Worm (Caenorhabditis elegans) whole organism, young adult: ENCODE results near the gene ntr-2.

Source experiments
- B0019.2 ChIP-seq: fragments of 200-800 bp; sonication (Bioruptor generic); conservative IDR thresholded peaks from 2 replicates; pipeline ENCODE4 v1.3.6; 2022; ENCODE audit warnings: missing genetic modification reagents, missing genetic modification characterization, missing compliant biosample characterization
- B0336.3 ChIP-seq: fragments of 200-800 bp; sonication (Bioruptor generic); IDR thresholded peaks from 2 replicates; pipeline ENCODE4 v1.3.6; 2022; ENCODE audit warnings: missing genetic modification characterization, missing compliant biosample characterization
- D2030.7 ChIP-seq: fragments of 200-800 bp; sonication (Bioruptor generic); IDR thresholded peaks from 2 replicates; pipeline ENCODE4 v1.3.6; 2022; ENCODE audit warnings: missing genetic modification reagents, missing genetic modification characterization, missing compliant biosample characterization
- F37B4.10 ChIP-seq: fragments of 200-800 bp; sonication (Bioruptor generic); IDR thresholded peaks from 2 replicates; pipeline ENCODE4 v1.3.6; 2022; ENCODE audit warnings: missing genetic modification characterization, missing compliant biosample characterization
- K11D2.4 ChIP-seq: fragments of 200-800 bp; sonication (Bioruptor generic); IDR thresholded peaks from 2 replicates; pipeline ENCODE4 v1.3.6; 2022; ENCODE audit warnings: missing genetic modification reagents, missing genetic modification characterization, missing compliant biosample characterization
- T26A5.8 ChIP-seq: sonication (generic microtip); optimal IDR thresholded peaks from 2 replicates; lab custom pipeline; 2016; ENCODE audit warnings: missing genetic modification characterization, missing compliant biosample characterization
- ama-1 ChIP-seq, 3 experiments: fragments of 150-350 bp in 1 of 3; sonication (generic microtip) in 2 of 3; optimal IDR thresholded peaks; 2 replicates each; lab custom pipeline; 2014 to 2018; ENCODE audit warnings: missing biosample characterization in 2 of 3, missing genetic modification characterization in 2 of 3, missing genetic modification reagents in 2 of 3
- attf-5 ChIP-seq: fragments of 200-800 bp; sonication (Bioruptor generic); optimal IDR thresholded peaks from 2 replicates; lab custom pipeline; 2018; ENCODE audit warnings: mild to moderate bottlenecking, missing genetic modification characterization, missing compliant biosample characterization
- cebp-1 ChIP-seq, 2 experiments: fragments of 200-800 bp in 1 of 2; sonication (Bioruptor generic) in 1 of 2; sonication (generic microtip) in 1 of 2; IDR thresholded peaks in 1 of 2; optimal IDR thresholded peaks in 1 of 2; 2 replicates each; pipeline versions ENCODE4 v1.3.6 to Lab custom; 2017 to 2022; ENCODE audit warnings: missing compliant biosample characterization in 2 of 2, missing genetic modification characterization in 2 of 2, mild to moderate bottlenecking in 1 of 2, missing genetic modification reagents in 1 of 2, moderate library complexity in 1 of 2
- cebp-2 ChIP-seq: fragments of 200-800 bp; sonication (Bioruptor generic); IDR thresholded peaks from 2 replicates; pipeline ENCODE4 v1.3.6; 2022; ENCODE audit warnings: missing genetic modification characterization, missing compliant biosample characterization
- ceh-100 ChIP-seq: fragments of 200-800 bp; sonication (Bioruptor generic); IDR thresholded peaks from 2 replicates; pipeline ENCODE4 v1.3.6; 2022; ENCODE audit warnings: missing genetic modification reagents, missing genetic modification characterization, missing compliant biosample characterization
- ceh-27 ChIP-seq: fragments of 200-800 bp; sonication (Bioruptor generic); optimal IDR thresholded peaks from 2 replicates; lab custom pipeline; 2018; ENCODE audit warnings: mild to moderate bottlenecking, missing genetic modification characterization, moderate library complexity, missing compliant biosample characterization
- ceh-40 ChIP-seq: fragments of 200-800 bp; sonication (Bioruptor generic); IDR thresholded peaks from 2 replicates; pipeline ENCODE4 v1.3.6; 2022; ENCODE audit warnings: missing genetic modification characterization, missing compliant biosample characterization
- dox-1 ChIP-seq: fragments of 200-800 bp; sonication (Bioruptor generic); IDR thresholded peaks from 2 replicates; pipeline ENCODE4 v1.3.6; 2022; ENCODE audit warnings: missing genetic modification reagents, missing genetic modification characterization, missing compliant biosample characterization
- egl-18 ChIP-seq: fragments of 200-800 bp; sonication (Bioruptor generic); IDR thresholded peaks from 2 replicates; pipeline ENCODE4 v1.3.6; 2022; ENCODE audit warnings: missing genetic modification reagents, missing genetic modification characterization, missing compliant biosample characterization
- egrh-3 ChIP-seq: fragments of 200-800 bp; sonication (Bioruptor generic); IDR thresholded peaks from 2 replicates; pipeline ENCODE4 v1.3.6; 2022; ENCODE audit warnings: missing genetic modification reagents, missing genetic modification characterization, missing compliant biosample characterization
- ets-4 ChIP-seq: fragments of 200-800 bp; sonication (Bioruptor generic); optimal IDR thresholded peaks from 2 replicates; lab custom pipeline; 2018; ENCODE audit warnings: mild to moderate bottlenecking, missing genetic modification characterization, missing compliant biosample characterization
- hmg-1.2 ChIP-seq: fragments of 200-800 bp; sonication (Bioruptor generic); IDR thresholded peaks from 2 replicates; pipeline ENCODE4 v1.3.6; 2022; ENCODE audit warnings: missing genetic modification reagents, missing genetic modification characterization, missing compliant biosample characterization
- let-607 ChIP-seq, 2 experiments: fragments of 200-800 bp in 1 of 2; sonication (Bioruptor generic) in 1 of 2; sonication (generic microtip) in 1 of 2; optimal IDR thresholded peaks; 2 replicates each; lab custom pipeline; 2016 to 2018; ENCODE audit warnings: mild to moderate bottlenecking in 2 of 2, missing compliant biosample characterization in 2 of 2, missing genetic modification characterization in 2 of 2, moderate library complexity in 2 of 2, missing genotype in 1 of 2
- lin-26 ChIP-seq: fragments of 200-800 bp; sonication (Bioruptor generic); IDR thresholded peaks from 2 replicates; pipeline ENCODE4 v1.3.6; 2022; ENCODE audit warnings: missing genetic modification reagents, missing genetic modification characterization, missing compliant biosample characterization
- mcd-1 ChIP-seq: fragments of 200-800 bp; sonication (Bioruptor generic); IDR thresholded peaks from 2 replicates; pipeline ENCODE4 v1.3.6; 2022; ENCODE audit warnings: missing genetic modification reagents, missing genetic modification characterization, missing compliant biosample characterization
- mes-4 ChIP-seq: sonication (generic microtip); optimal IDR thresholded peaks from 2 replicates; lab custom pipeline; 2016; ENCODE audit warnings: missing genotype, missing genetic modification characterization, missing compliant biosample characterization
- nfya-2 ChIP-seq: fragments of 200-800 bp; sonication (Bioruptor generic); IDR thresholded peaks from 2 replicates; pipeline ENCODE4 v1.3.6; 2022; ENCODE audit warnings: missing genetic modification reagents, missing genetic modification characterization, missing compliant biosample characterization
- nfyb-1 ChIP-seq: fragments of 200-800 bp; sonication (Bioruptor generic); IDR thresholded peaks from 2 replicates; pipeline ENCODE4 v1.3.6; 2022; ENCODE audit warnings: missing genetic modification reagents, missing genetic modification characterization, missing compliant biosample characterization
- nhr-27 ChIP-seq: fragments of 200-800 bp; sonication (Bioruptor generic); optimal IDR thresholded peaks from 2 replicates; lab custom pipeline; 2018; ENCODE audit warnings: mild to moderate bottlenecking, missing genetic modification characterization, moderate library complexity, missing compliant biosample characterization
- nhr-80 ChIP-seq: sonication (generic microtip); optimal IDR thresholded peaks from 2 replicates; lab custom pipeline; 2016; ENCODE audit warnings: missing genetic modification characterization, missing compliant biosample characterization
- rpc-1 ChIP-seq, 2 experiments: fragments of 150-350 bp in 1 of 2; sonication (generic microtip) in 1 of 2; optimal IDR thresholded peaks; 2 replicates each; lab custom pipeline; 2014 to 2018; ENCODE audit warnings: missing biosample characterization in 1 of 2, missing genetic modification characterization in 1 of 2, missing genetic modification reagents in 1 of 2, missing genotype in 1 of 2
- sdz-38 ChIP-seq: sonication (generic microtip); optimal IDR thresholded peaks from 2 replicates; lab custom pipeline; 2016; ENCODE audit warnings: missing genotype, missing genetic modification characterization, missing compliant biosample characterization
- snpc-1.1 ChIP-seq: sonication (generic microtip); optimal IDR thresholded peaks from 2 replicates; lab custom pipeline; 2017; ENCODE audit warnings: missing genetic modification characterization, mild to moderate bottlenecking, missing compliant biosample characterization, antibody characterized with exemption, moderate library complexity, missing genotype, missing genetic modification reagents; ENCODE audit not compliant: insufficient read depth
- snpc-4 ChIP-seq, 5 experiments: fragments of 150-350 bp in 1 of 5; sonication (generic microtip) in 4 of 5; optimal IDR thresholded peaks; 2 replicates each; lab custom pipeline; 2014 to 2018; ENCODE audit warnings: missing genetic modification characterization in 5 of 5, missing biosample characterization in 3 of 5, antibody characterized with exemption in 2 of 5, mild to moderate bottlenecking in 2 of 5, missing compliant biosample characterization in 2 of 5, missing genotype in 2 of 5, moderate library complexity in 2 of 5, missing genetic modification reagents in 1 of 5
- somi-1 ChIP-seq: fragments of 200-800 bp; sonication (Bioruptor generic); optimal IDR thresholded peaks from 2 replicates; lab custom pipeline; 2018; ENCODE audit warnings: mild to moderate bottlenecking, missing genetic modification characterization, missing compliant biosample characterization
- sptf-2 ChIP-seq: fragments of 200-800 bp; sonication (Bioruptor generic); optimal IDR thresholded peaks from 2 replicates; lab custom pipeline; 2018; ENCODE audit warnings: mild to moderate bottlenecking, missing genetic modification characterization, missing compliant biosample characterization
- tbp1 ChIP-seq: fragments of 200-800 bp; sonication (Bioruptor generic); optimal IDR thresholded peaks from 2 replicates; lab custom pipeline; 2018; ENCODE audit warnings: mild to moderate bottlenecking, missing genetic modification characterization, missing compliant biosample characterization
- tbx-9 ChIP-seq: sonication (generic microtip); optimal IDR thresholded peaks from 2 replicates; lab custom pipeline; 2016; ENCODE audit warnings: borderline replicate concordance, missing genetic modification characterization, inconsistent platforms, missing compliant biosample characterization
- unc-62 ChIP-seq: fragments of 150-350 bp; optimal IDR thresholded peaks from 2 replicates; lab custom pipeline; 2014; ENCODE audit warnings: missing biosample characterization, missing genetic modification reagents, missing genetic modification characterization
- ztf-22 ChIP-seq: fragments of 200-800 bp; sonication (Bioruptor generic); optimal IDR thresholded peaks from 2 replicates; lab custom pipeline; 2018; ENCODE audit warnings: mild to moderate bottlenecking, missing genetic modification characterization, moderate library complexity, missing compliant biosample characterization
- ztf-26 ChIP-seq: sonication (generic microtip); optimal IDR thresholded peaks from 2 replicates; lab custom pipeline; 2017; ENCODE audit warnings: missing genetic modification characterization, missing compliant biosample characterization
- ztf-3 ChIP-seq: fragments of 200-800 bp; sonication (Bioruptor generic); optimal IDR thresholded peaks from 2 replicates; lab custom pipeline; 2018; ENCODE audit warnings: mild to moderate bottlenecking, missing genetic modification characterization, missing compliant biosample characterization
- ztf-6 ChIP-seq: fragments of 200-800 bp; sonication (Bioruptor generic); IDR thresholded peaks from 2 replicates; pipeline ENCODE4 v1.3.6; 2022; ENCODE audit warnings: missing genetic modification reagents, missing genetic modification characterization, missing compliant biosample characterization

ntr-2 gene

ce11 chrX:14954548-14954947, 25.8 kb upstream of the ntr-2 start, which contains the start of gene pag-3 (continued):
- TF ChIP-seq F37B4.10 (GFP tag; lab: Robert Waterston, UW), result no peak
- TF ChIP-seq ztf-6 (GFP tag; lab: Robert Waterston, UW), result no peak
- TF ChIP-seq, all 124 proteins: peak for 0

- TF ChIP-seq snpc-4 (GFP tag; optimal IDR thresholded peaks at IDR 0.05; lab: Kevin White, UChicago) (no peak), snpc-4 (tag; optimal IDR thresholded peaks at IDR 0.05; lab: Kevin White, UChicago) (peak in 1 of 4 experiments; percentile 36), snpc-1.1 (tag; lab: Kevin White, UChicago) (no peak), rpc-1 (optimal IDR thresholded peaks at IDR 0.05; lab: Kevin White, UChicago) (peak; percentile 37), rpc-1 (tag; optimal IDR thresholded peaks at IDR 0.05; lab: Kevin White, UChicago) (peak; percentile 65), sdz-38 (tag; lab: Kevin White, UChicago) (no peak), ztf-26 (no peak), D2030.7 (GFP tag; lab: Robert Waterston, UW) (peak; percentile 25; the same call in 1 of the 2 replicates), tbp1 (GFP tag; lab: Kevin White, UChicago) (peak; percentile 6), B0019.2 (no peak)
These were observed 23.0 kb upstream of the ntr-2 start for ce11 chrX:14951797-14952196.

- TF ChIP-seq ztf-3 (GFP tag; lab: Kevin White, UChicago), result no peak
- TF ChIP-seq B0336.3 (GFP tag; lab: Robert Waterston, UW), result no peak
- no peak for TF ChIP-seq ama-1 (optimal IDR thresholded peaks at IDR 0.05; lab: Kevin White, UChicago)
- TF ChIP-seq ama-1 (GFP tag; optimal IDR thresholded peaks at IDR 0.05; lab: Kevin White, UChicago), result no peak
- TF ChIP-seq T26A5.8 (tag; lab: Kevin White, UChicago), result no peak
- TF ChIP-seq egrh-3 (GFP tag; lab: Robert Waterston, UW), result no peak
- no peak for TF ChIP-seq ceh-100 (GFP tag; lab: Robert Waterston, UW)
- no peak for TF ChIP-seq lin-26 (GFP tag; lab: Robert Waterston, UW)
- TF ChIP-seq ceh-40 (GFP tag; lab: Robert Waterston, UW), result no peak
- TF ChIP-seq, all 124 proteins: peak for 0
These were observed 18.6 kb upstream of the ntr-2 start for ce11 chrX:14947355-14947668.

DNA sequence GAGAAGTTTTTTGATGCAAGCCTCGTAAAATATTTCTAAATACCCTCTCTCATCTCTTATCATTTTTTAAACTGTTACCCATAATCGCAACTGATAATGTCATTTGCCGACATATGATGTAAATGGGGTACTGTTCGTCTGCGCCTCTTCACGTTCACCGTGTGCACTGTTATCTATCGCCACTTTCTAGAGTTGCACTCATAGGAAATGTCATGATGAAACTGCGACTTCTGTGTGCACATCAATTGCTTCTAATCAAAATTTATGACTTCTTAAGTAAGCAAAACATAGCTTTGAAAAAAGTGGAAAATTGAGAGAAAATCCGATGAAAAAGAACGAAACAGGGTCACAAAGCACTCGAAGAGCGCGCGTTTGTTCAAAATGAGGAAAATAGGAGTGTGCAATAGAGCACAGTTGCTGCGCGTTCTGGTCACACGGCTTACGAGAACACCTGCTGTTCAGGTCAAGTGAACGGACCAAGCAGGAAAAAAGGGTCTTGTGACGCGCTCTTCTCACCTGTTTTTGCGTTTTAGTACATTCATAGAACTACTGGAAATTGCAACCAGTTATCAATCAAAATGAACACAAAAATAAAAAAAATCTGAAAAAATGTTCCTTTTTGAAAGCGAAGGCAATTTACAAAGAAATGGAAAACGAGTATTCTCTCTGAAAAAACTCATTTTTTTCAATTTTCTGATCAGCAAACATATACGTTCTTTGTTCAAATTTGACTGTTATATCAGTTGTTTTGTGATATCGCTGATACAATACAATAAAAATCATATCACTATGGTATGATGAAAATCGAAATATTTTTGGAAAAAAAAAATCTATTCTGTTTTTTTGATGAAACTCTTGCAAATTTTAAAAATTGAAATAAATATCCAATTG, 18.0 kb upstream of the ntr-2 start:
- TF ChIP-seq ztf-22 (peak; percentile 49), let-607 (tag; optimal IDR thresholded peaks at IDR 0.05; lab: Kevin White, UChicago) (peak; percentile 47 to 51), K11D2.4 (GFP tag; lab: Robert Waterston, UW) (0 out of 2 replicates have a peak, but pooled peaks have one; percentile 16), egl-18 (GFP tag; lab: Robert Waterston, UW) (no peak), snpc-4 (GFP tag; optimal IDR thresholded peaks at IDR 0.05; lab: Kevin White, UChicago) (no peak), snpc-4 (tag; optimal IDR thresholded peaks at IDR 0.05; lab: Kevin White, UChicago) (peak in 2 of 4 experiments; percentile 6 to 23), cebp-2 (peak; percentile 76; the same call in 1 of the 2 replicates), somi-1 (GFP tag; lab: Kevin White, UChicago) (peak; percentile 12), ceh-27 (GFP tag; lab: Kevin White, UChicago) (peak; percentile 36), T26A5.8 (tag; lab: Kevin White, UChicago) (no peak), hmg-1.2 (GFP tag; lab: Robert Waterston, UW) (peak; percentile 58; the same call in 1 of the 2 replicates), mes-4 (no peak), nhr-80 (tag; lab: Kevin White, UChicago) (peak; percentile 93), nfya-2 (GFP tag; lab: Robert Waterston, UW) (no peak), attf-5 (peak; percentile 32), sptf-2 (GFP tag; lab: Kevin White, UChicago) (peak; percentile 31), mcd-1 (peak; percentile 75), ets-4 (peak; percentile 69), tbx-9 (tag; lab: Kevin White, UChicago) (no peak), nfyb-1 (GFP tag; lab: Robert Waterston, UW) (0 out of 2 replicates have a peak, but pooled peaks have one; percentile 35), nhr-27 (no peak), dox-1 (GFP tag; lab: Robert Waterston, UW) (peak; percentile 51), unc-62 (GFP tag; lab: Kevin White, UChicago) (peak; percentile 62), cebp-1 (GFP tag; IDR thresholded peaks at IDR 0.05; lab: Robert Waterston, UW) (no peak), cebp-1 (tag; optimal IDR thresholded peaks at IDR 0.05; lab: Kevin White, UChicago) (peak; percentile 59)
